Fruit fly (Drosophila melanogaster): ENCODE results near the gene CG5196.

DNA sequence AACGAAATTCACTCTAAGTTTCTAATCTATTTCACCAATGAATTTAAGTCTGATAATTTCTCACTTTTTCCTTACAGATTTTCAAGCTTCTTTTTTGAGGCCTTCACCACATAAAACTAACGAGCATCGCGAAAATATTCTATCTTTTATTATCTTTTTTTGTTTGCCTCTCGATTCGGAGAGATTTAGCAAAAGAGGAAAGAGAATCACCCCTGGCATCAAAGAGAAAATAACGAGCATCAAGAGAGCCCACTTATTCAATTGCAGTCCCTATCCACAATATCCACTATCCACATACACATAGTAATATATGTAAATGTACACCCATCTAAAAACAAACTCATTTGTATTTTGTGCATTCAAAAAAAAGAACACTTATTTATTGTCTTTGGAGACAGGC, 40.7 kb upstream of the CG5196 start, which contains the start of gene GstD9:
- TF ChIP-seq N (GFP tag; optimal IDR thresholded peaks at IDR 0.05) (no peak), jim (GFP tag; optimal IDR thresholded peaks at IDR 0.05) (no peak), h (GFP tag; optimal IDR thresholded peaks at IDR 0.05) (no peak), br (GFP tag; optimal IDR thresholded peaks at IDR 0.05) (no peak), Myc (optimal IDR thresholded peaks at IDR 0.05) (no peak), pan (optimal IDR thresholded peaks at IDR 0.05) (no peak), Hr78 (GFP tag; optimal IDR thresholded peaks at IDR 0.05) (no peak), dl (GFP tag; optimal IDR thresholded peaks at IDR 0.05; ENCODE audit: insufficient read depth in 1 of 2, partially characterized antibody in 2 of 2) (no peak), psq (GFP tag; optimal IDR thresholded peaks at IDR 0.05) (no peak), Mio (GFP tag; optimal IDR thresholded peaks at IDR 0.05) (no peak), HLH106 (tag; optimal IDR thresholded peaks at IDR 0.05) (no peak), Hnf4 (GFP tag; optimal IDR thresholded peaks at IDR 0.05) (no peak), usp (GFP tag; optimal IDR thresholded peaks at IDR 0.05) (no peak)
